Worm (Caenorhabditis elegans) whole organism, L2 larva: ENCODE data around the gene fbxb-88.

Experiments
- F13H6.1 ChIP-seq: sonication (generic microtip); optimal IDR thresholded peaks from 2 replicates; lab custom pipeline; 2016; ENCODE audit warnings: missing genetic modification characterization, missing compliant biosample characterization
- ZK546.5 ChIP-seq: sonication (generic microtip); optimal IDR thresholded peaks from 2 replicates; lab custom pipeline; 2017; ENCODE audit warnings: missing biosample characterization, missing genetic modification characterization
- ama-1 ChIP-seq: fragments of 150-350 bp; optimal IDR thresholded peaks from 2 replicates; lab custom pipeline; 2018; ENCODE audit warnings: inconsistent platforms
- elt-1 ChIP-seq: fragments of 150-350 bp; optimal IDR thresholded peaks from 2 replicates; lab custom pipeline; 2014; ENCODE audit warnings: missing biosample characterization, missing genetic modification characterization
- fos-1 ChIP-seq: fragments of 150-350 bp; optimal IDR thresholded peaks from 2 replicates; lab custom pipeline; 2014; ENCODE audit warnings: missing biosample characterization, missing genetic modification characterization
- lin-39 ChIP-seq: fragments of 150-350 bp; optimal IDR thresholded peaks from 2 replicates; lab custom pipeline; 2014; ENCODE audit warnings: missing biosample characterization, missing genetic modification reagents, missing genetic modification characterization
- lsy-2 ChIP-seq, 2 experiments: fragments of 150-350 bp in 1 of 2; sonication (generic microtip) in 1 of 2; optimal IDR thresholded peaks; 2 replicates each; lab custom pipeline; 2014 to 2017; ENCODE audit warnings: missing biosample characterization in 2 of 2, missing genetic modification characterization in 2 of 2
- nhr-11 ChIP-seq: fragments of 150-350 bp; optimal IDR thresholded peaks from 2 replicates; lab custom pipeline; 2014; ENCODE audit warnings: missing biosample characterization, missing genetic modification characterization
- nhr-23 ChIP-seq: fragments of 150-350 bp; optimal IDR thresholded peaks from 2 replicates; lab custom pipeline; 2014; ENCODE audit warnings: missing biosample characterization, missing genetic modification reagents, missing genetic modification characterization
- nhr-25 ChIP-seq: fragments of 150-350 bp; sonication (generic microtip); optimal IDR thresholded peaks from 3 replicates; lab custom pipeline; 2014; ENCODE audit warnings: missing biosample characterization, missing genetic modification characterization
- unc-62 ChIP-seq: fragments of 150-350 bp; optimal IDR thresholded peaks from 2 replicates; lab custom pipeline; 2014; ENCODE audit warnings: missing biosample characterization, missing genetic modification reagents, missing genetic modification characterization
- zag-1 ChIP-seq: fragments of 150-350 bp; optimal IDR thresholded peaks from 2 replicates; lab custom pipeline; 2014; ENCODE audit warnings: missing biosample characterization, missing genetic modification characterization
- ztf-11 ChIP-seq: sonication (generic microtip); optimal IDR thresholded peaks from 2 replicates; lab custom pipeline; 2017; ENCODE audit warnings: missing biosample characterization, missing genetic modification characterization
- ztf-4 ChIP-seq: fragments of 150-350 bp; optimal IDR thresholded peaks from 2 replicates; lab custom pipeline; 2014; ENCODE audit warnings: missing biosample characterization, missing genetic modification characterization

DNA sequence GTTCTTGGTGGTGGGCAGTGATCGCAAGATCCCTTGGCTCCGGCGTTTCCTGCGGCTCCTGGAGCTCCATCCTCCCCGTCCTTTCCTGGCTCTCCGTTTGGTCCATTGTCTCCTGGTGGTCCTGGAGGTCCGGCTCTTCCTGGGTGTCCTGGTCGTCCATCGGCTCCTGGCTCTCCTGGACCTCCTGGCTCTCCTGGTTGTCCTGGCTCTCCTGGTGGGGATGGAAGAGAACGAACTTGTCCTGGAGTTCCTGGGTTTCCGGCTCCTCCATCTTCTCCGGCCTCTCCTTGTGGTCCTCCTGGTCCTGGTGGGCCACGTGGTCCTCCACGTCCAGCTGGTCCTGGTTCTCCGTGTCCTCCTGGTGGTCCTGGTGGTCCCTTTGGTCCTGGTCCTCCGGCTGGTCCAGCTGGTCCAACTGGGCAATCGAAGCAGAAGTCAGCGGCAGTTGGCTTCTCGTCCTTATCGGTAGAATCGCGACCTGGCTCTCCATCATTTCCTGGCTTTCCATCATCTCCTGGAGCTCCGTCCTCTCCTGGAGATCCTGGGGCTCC, 42.2 kb upstream of the fbxb-88 start:
- no peak for TF ChIP-seq ztf-4 (tag; lab: Kevin White, UChicago)
- TF ChIP-seq nhr-11 (tag; lab: Kevin White, UChicago), result no peak
- TF ChIP-seq ztf-11 (tag; lab: Kevin White, UChicago), result no peak
- no peak for TF ChIP-seq lsy-2 (tag; optimal IDR thresholded peaks at IDR 0.05; lab: Kevin White, UChicago)
- no peak for TF ChIP-seq unc-62 (GFP tag; lab: Kevin White, UChicago)
- no peak for TF ChIP-seq nhr-23
- no peak for TF ChIP-seq ama-1 (lab: Kevin White, UChicago)
- TF ChIP-seq ZK546.5 (tag; lab: Kevin White, UChicago), result no peak
- no peak for TF ChIP-seq zag-1 (tag; lab: Kevin White, UChicago)
- no peak for TF ChIP-seq nhr-25 (tag; lab: Kevin White, UChicago)
- no peak for TF ChIP-seq fos-1 (tag; lab: Kevin White, UChicago)
- TF ChIP-seq lin-39 (tag; lab: Kevin White, UChicago), result no peak
- no peak for TF ChIP-seq elt-1
- no peak for TF ChIP-seq F13H6.1 (tag; lab: Kevin White, UChicago)
